Worm (Caenorhabditis elegans) whole organism, mixed stage, embryonic: ENCODE results near the gene flh-1.

Source experiments
- M03D4.4 ChIP-seq: sonication (generic microtip); optimal IDR thresholded peaks from 2 replicates; lab custom pipeline; 2017; ENCODE audit warnings: mild to moderate bottlenecking, missing genetic modification characterization, missing compliant biosample characterization
- bed-3 ChIP-seq: fragments of 200-800 bp; sonication (Bioruptor generic); optimal IDR thresholded peaks from 3 replicates; lab custom pipeline; 2018; ENCODE audit warnings: mild to moderate bottlenecking, missing genetic modification characterization, moderate library complexity, missing compliant biosample characterization
- blmp-1 ChIP-seq: fragments of 150-350 bp; optimal IDR thresholded peaks from 2 replicates; lab custom pipeline; 2014; ENCODE audit warnings: missing biosample characterization, missing genetic modification characterization
- ceh-39 ChIP-seq: fragments of 150-350 bp; optimal IDR thresholded peaks from 2 replicates; lab custom pipeline; 2014; ENCODE audit warnings: missing biosample characterization, missing genetic modification characterization
- ceh-43 ChIP-seq: fragments of 200-800 bp; sonication (Bioruptor generic); optimal IDR thresholded peaks from 2 replicates; lab custom pipeline; 2018; ENCODE audit warnings: mild to moderate bottlenecking, missing genetic modification characterization, moderate library complexity, missing compliant biosample characterization
- ceh-83 ChIP-seq: fragments of 200-800 bp; sonication (Bioruptor generic); optimal IDR thresholded peaks from 2 replicates; lab custom pipeline; 2018; ENCODE audit warnings: mild to moderate bottlenecking, missing genetic modification characterization, missing compliant biosample characterization
- ces-1 ChIP-seq: fragments of 150-350 bp; optimal IDR thresholded peaks from 2 replicates; lab custom pipeline; 2014; ENCODE audit warnings: missing biosample characterization, missing genetic modification reagents, missing genetic modification characterization
- cnd-1 ChIP-seq: fragments of 200-800 bp; sonication (Bioruptor generic); optimal IDR thresholded peaks from 2 replicates; lab custom pipeline; 2018; ENCODE audit warnings: mild to moderate bottlenecking, missing genetic modification characterization, missing compliant biosample characterization
- drap-1 ChIP-seq: fragments of 200-800 bp; sonication (Bioruptor generic); optimal IDR thresholded peaks from 3 replicates; lab custom pipeline; 2018; ENCODE audit warnings: mild to moderate bottlenecking, missing genetic modification characterization, missing compliant biosample characterization
- elt-1 ChIP-seq: sonication (generic microtip); optimal IDR thresholded peaks from 2 replicates; lab custom pipeline; 2017; ENCODE audit warnings: missing genetic modification characterization, mild to moderate bottlenecking, missing compliant biosample characterization, antibody characterized with exemption, moderate library complexity, borderline replicate concordance; ENCODE audit not compliant: insufficient read depth
- flh-1 ChIP-seq: fragments of 200-800 bp; sonication (Bioruptor generic); optimal IDR thresholded peaks from 2 replicates; lab custom pipeline; 2018; ENCODE audit warnings: mild to moderate bottlenecking, missing genetic modification characterization, moderate library complexity, missing compliant biosample characterization
- ham-2 ChIP-seq: fragments of 200-800 bp; sonication (Bioruptor generic); optimal IDR thresholded peaks from 2 replicates; lab custom pipeline; 2018; ENCODE audit warnings: mild to moderate bottlenecking, missing genetic modification characterization, missing compliant biosample characterization
- hlh-1 ChIP-seq: fragments of 150-350 bp; optimal IDR thresholded peaks from 2 replicates; lab custom pipeline; 2014; ENCODE audit warnings: missing biosample characterization, missing genetic modification reagents, missing genetic modification characterization
- lin-13 ChIP-seq: fragments of 150-350 bp; optimal IDR thresholded peaks from 2 replicates; lab custom pipeline; 2014; ENCODE audit warnings: missing biosample characterization, missing genetic modification characterization
- lin-32 ChIP-seq: fragments of 200-800 bp; sonication (Bioruptor generic); optimal IDR thresholded peaks from 2 replicates; lab custom pipeline; 2018; ENCODE audit warnings: mild to moderate bottlenecking, missing genetic modification characterization, missing compliant biosample characterization
- lsy-2 ChIP-seq: fragments of 150-350 bp; optimal IDR thresholded peaks from 2 replicates; lab custom pipeline; 2014; ENCODE audit warnings: missing biosample characterization, missing genetic modification characterization
- mep-1 ChIP-seq: fragments of 150-350 bp; optimal IDR thresholded peaks from 2 replicates; lab custom pipeline; 2017; ENCODE audit warnings: missing biosample characterization, missing genetic modification reagents, missing genetic modification characterization, inconsistent platforms
- mls-2 ChIP-seq: sonication (generic microtip); optimal IDR thresholded peaks from 2 replicates; lab custom pipeline; 2016; ENCODE audit warnings: mild to moderate bottlenecking, missing genetic modification characterization, moderate library complexity, missing compliant biosample characterization
- nhr-12 ChIP-seq: fragments of 150-350 bp; optimal IDR thresholded peaks from 2 replicates; lab custom pipeline; 2014; ENCODE audit warnings: missing biosample characterization, missing genetic modification characterization
- nhr-2 ChIP-seq: fragments of 150-350 bp; optimal IDR thresholded peaks from 2 replicates; lab custom pipeline; 2014; ENCODE audit warnings: missing biosample characterization, missing genetic modification characterization
- nhr-237 ChIP-seq: fragments of 150-350 bp; optimal IDR thresholded peaks from 2 replicates; lab custom pipeline; 2014; ENCODE audit warnings: missing biosample characterization, missing genetic modification characterization
- nhr-28 ChIP-seq: fragments of 150-350 bp; optimal IDR thresholded peaks from 2 replicates; lab custom pipeline; 2014; ENCODE audit warnings: missing biosample characterization, missing genetic modification characterization
- nhr-76 ChIP-seq: sonication (generic microtip); optimal IDR thresholded peaks from 2 replicates; lab custom pipeline; 2017; ENCODE audit warnings: missing biosample characterization, missing genetic modification characterization
- pha-4 ChIP-seq: fragments of 150-350 bp; optimal IDR thresholded peaks from 2 replicates; lab custom pipeline; 2018; ENCODE audit warnings: missing biosample characterization, missing genetic modification reagents, missing genetic modification characterization
- snpc-4 ChIP-seq: fragments of 150-350 bp; optimal IDR thresholded peaks from 2 replicates; lab custom pipeline; 2014; ENCODE audit warnings: missing biosample characterization, missing genetic modification characterization
- sptf-1 ChIP-seq: sonication (generic microtip); optimal IDR thresholded peaks from 2 replicates; lab custom pipeline; 2017; ENCODE audit warnings: mild to moderate bottlenecking, missing genetic modification characterization, moderate library complexity, missing compliant biosample characterization
- unc-120 ChIP-seq: sonication (generic microtip); optimal IDR thresholded peaks from 2 replicates; lab custom pipeline; 2017; ENCODE audit warnings: missing genetic modification characterization, missing compliant biosample characterization; ENCODE audit not compliant: poor library complexity, severe bottlenecking
- unc-39 ChIP-seq: fragments of 150-350 bp; optimal IDR thresholded peaks from 2 replicates; lab custom pipeline; 2014; ENCODE audit warnings: missing biosample characterization, missing genetic modification characterization
- unc-62 ChIP-seq: fragments of 150-350 bp; optimal IDR thresholded peaks from 2 replicates; lab custom pipeline; 2014; ENCODE audit warnings: missing biosample characterization, missing genetic modification reagents, missing genetic modification characterization
- zip-8 ChIP-seq: fragments of 150-350 bp; optimal IDR thresholded peaks from 2 replicates; lab custom pipeline; 2014; ENCODE audit warnings: missing biosample characterization, missing genetic modification characterization
- ztf-11 ChIP-seq: fragments of 150-350 bp; optimal IDR thresholded peaks from 2 replicates; lab custom pipeline; 2014; ENCODE audit warnings: missing biosample characterization, missing genetic modification characterization

The flh-1 gene

ce11 chrIV:9261687-9262086 lies 2.4 kb downstream of the flh-1 start, which contains the start of gene col-120:
Gene col-120 (minus strand): TSS chrIV:9261787.
- TF ChIP-seq ztf-11 (tag; lab: Kevin White, UChicago) = no peak
- no peak for TF ChIP-seq ham-2 (GFP tag; lab: Kevin White, UChicago)
- no peak for TF ChIP-seq lin-13 (tag; lab: Kevin White, UChicago)
- no peak for TF ChIP-seq lsy-2 (tag; lab: Kevin White, UChicago)
- TF ChIP-seq bed-3 (GFP tag; lab: Kevin White, UChicago) = no peak
- no peak for TF ChIP-seq unc-39 (tag; lab: Kevin White, UChicago)
- TF ChIP-seq unc-62 (GFP tag; lab: Kevin White, UChicago) = no peak
- no peak for TF ChIP-seq ceh-83
- no peak for TF ChIP-seq zip-8 (tag; lab: Kevin White, UChicago)
- TF ChIP-seq ceh-43 (GFP tag; lab: Kevin White, UChicago) = no peak
- no peak for TF ChIP-seq lin-32 (GFP tag; lab: Kevin White, UChicago)
- TF ChIP-seq, all 35 proteins: peak for 0

ce11 chrIV:9260826-9261225 lies 3.2 kb downstream of the flh-1 start:
- TF ChIP-seq mls-2 (tag; lab: Kevin White, UChicago) = no peak
- TF ChIP-seq ceh-43 (GFP tag; lab: Kevin White, UChicago) = no peak
- no peak for TF ChIP-seq bed-3 (GFP tag; lab: Kevin White, UChicago)
- no peak for TF ChIP-seq lin-32 (GFP tag; lab: Kevin White, UChicago)
- no peak for TF ChIP-seq zip-8 (tag; lab: Kevin White, UChicago)
- no peak for TF ChIP-seq nhr-2

ce11 chrIV:9260334-9260733 lies 3.7 kb downstream of the flh-1 start:
- no peak for TF ChIP-seq zip-8 (tag; lab: Kevin White, UChicago)
- TF ChIP-seq ham-2 (GFP tag; lab: Kevin White, UChicago) = no peak
- no peak for TF ChIP-seq ceh-43 (GFP tag; lab: Kevin White, UChicago)
- no peak for TF ChIP-seq nhr-12 (tag; lab: Kevin White, UChicago)
- TF ChIP-seq drap-1 (GFP tag; lab: Kevin White, UChicago) = no peak
- no peak for TF ChIP-seq mep-1 (tag; lab: Kevin White, UChicago)
- TF ChIP-seq ceh-39 (tag; lab: Kevin White, UChicago) = no peak
- TF ChIP-seq blmp-1 (tag; lab: Kevin White, UChicago) = no peak
- TF ChIP-seq nhr-237 (tag; lab: Kevin White, UChicago) = peak; percentile 3
- no peak for TF ChIP-seq unc-62 (GFP tag; lab: Kevin White, UChicago)
- no peak for TF ChIP-seq cnd-1 (tag; lab: Kevin White, UChicago)
- no peak for TF ChIP-seq flh-1
- TF ChIP-seq ces-1 (GFP tag; lab: Kevin White, UChicago) = no peak
- TF ChIP-seq nhr-28 (tag; lab: Kevin White, UChicago) = no peak
- TF ChIP-seq pha-4 (tag; lab: Kevin White, UChicago) = peak; percentile 25
- TF ChIP-seq nhr-76 (tag; lab: Kevin White, UChicago) = no peak
- TF ChIP-seq mls-2 (tag; lab: Kevin White, UChicago) = no peak
- no peak for TF ChIP-seq hlh-1
- TF ChIP-seq ceh-83 = no peak
- no peak for TF ChIP-seq sptf-1 (tag; lab: Kevin White, UChicago)
- TF ChIP-seq lsy-2 (tag; lab: Kevin White, UChicago) = peak; percentile 26
- TF ChIP-seq elt-1 (tag; lab: Kevin White, UChicago) = no peak
- no peak for TF ChIP-seq unc-120 (tag; lab: Kevin White, UChicago)

ce11 chrIV:9259687-9260086 lies 4.4 kb downstream of the flh-1 start, which contains the start of gene Y11D7A.10:
Gene Y11D7A.10 (minus strand): TSS chrIV:9259768.
- no peak for TF ChIP-seq nhr-76 (tag; lab: Kevin White, UChicago)
- TF ChIP-seq M03D4.4 (tag; lab: Kevin White, UChicago) = no peak
- TF ChIP-seq nhr-237 (tag; lab: Kevin White, UChicago) = no peak
- no peak for TF ChIP-seq flh-1
- no peak for TF ChIP-seq snpc-4
- TF ChIP-seq mep-1 (tag; lab: Kevin White, UChicago) = no peak
- TF ChIP-seq ceh-83 = no peak
- TF ChIP-seq zip-8 (tag; lab: Kevin White, UChicago) = no peak
- TF ChIP-seq pha-4 (tag; lab: Kevin White, UChicago) = no peak
- no peak for TF ChIP-seq sptf-1 (tag; lab: Kevin White, UChicago)
- TF ChIP-seq ceh-43 (GFP tag; lab: Kevin White, UChicago) = no peak
